Worm (Caenorhabditis elegans): Measurements from ENCODE around the gene B0410.3.

DNA sequence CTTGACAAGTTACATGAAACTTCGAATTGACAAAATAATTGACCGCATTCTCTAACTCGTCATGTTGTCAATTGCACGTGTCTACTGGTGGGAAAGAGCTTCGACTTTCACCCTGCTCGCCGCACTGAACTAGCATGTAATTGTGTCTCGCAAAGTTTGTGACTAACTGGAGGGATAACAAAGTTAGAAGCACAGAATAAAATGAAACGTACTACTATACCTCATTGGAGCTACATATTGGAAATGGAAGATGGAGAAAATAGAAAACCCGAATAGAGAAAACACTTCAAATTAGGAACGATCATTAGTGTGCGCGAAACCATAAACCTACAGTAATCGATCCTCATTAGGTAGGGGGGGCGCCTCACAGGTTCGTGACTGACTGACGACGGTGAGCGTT is 36.3 kb upstream of the B0410.3 start:
- no peak for TF ChIP-seq aly-1 (tag; optimal IDR thresholded peaks at IDR 0.05)
- TF ChIP-seq hmg-4 (GFP tag; optimal IDR thresholded peaks at IDR 0.05), result no peak
- TF ChIP-seq ama-1 (optimal IDR thresholded peaks at IDR 0.05), result no peak
- no peak for TF ChIP-seq scrt-1 (GFP tag; IDR thresholded peaks at IDR 0.05)
- TF ChIP-seq tra-4 (tag; optimal IDR thresholded peaks at IDR 0.05), result no peak
- no peak for TF ChIP-seq ceh-13 (GFP tag; optimal IDR thresholded peaks at IDR 0.05)
- no peak for TF ChIP-seq flt-1 (GFP tag; IDR thresholded peaks at IDR 0.05)
- no peak for TF ChIP-seq ets-7 (tag; optimal IDR thresholded peaks at IDR 0.05)
- no peak for TF ChIP-seq hnd-1 (tag; optimal IDR thresholded peaks at IDR 0.05)
- TF ChIP-seq pes-1 (GFP tag; IDR thresholded peaks at IDR 0.05), result no peak
- no peak for TF ChIP-seq B0310.2 (tag; optimal IDR thresholded peaks at IDR 0.05)
- no peak for TF ChIP-seq tbx-37 (GFP tag; conservative IDR thresholded peaks at IDR 0.05)

All from whole organism, early embryonic.